Worm (Caenorhabditis elegans) whole organism, L2 larva: ENCODE measurements around the gene R07E5.17.

Experiments
- nhr-11 ChIP-seq: fragments of 150-350 bp; optimal IDR thresholded peaks from 2 replicates; lab custom pipeline; 2014; ENCODE audit warnings: missing biosample characterization, missing genetic modification characterization
- nhr-77 ChIP-seq: fragments of 150-350 bp; optimal IDR thresholded peaks from 2 replicates; lab custom pipeline; 2014; ENCODE audit warnings: missing biosample characterization, missing genetic modification characterization

ce11 chrIII:4448029-4448428 is 43.8 kb upstream of the R07E5.17 start:
- TF ChIP-seq nhr-77 (tag; lab: Kevin White, UChicago) (no peak), nhr-11 (tag; lab: Kevin White, UChicago) (no peak)
